Fruit fly (Drosophila melanogaster) whole organism, embryonic: ENCODE measurements around the gene DPCoAC.
A peak's percentile ranks its signal among the peaks of the same experiment; 100 is the strongest.

Experiments used
- Adf1 ChIP-seq: fragments of 200-800 bp; sonication (Bioruptor generic); IDR thresholded peaks from 2 replicates; pipeline ENCODE4 v1.3.6; 2022; ENCODE audit warnings: missing biosample characterization, missing genetic modification characterization
- B-H2 ChIP-seq: fragments of 200-800 bp; sonication (Bioruptor generic); optimal IDR thresholded peaks from 2 replicates; lab custom pipeline; 2018; ENCODE audit warnings: missing biosample characterization, mild to moderate bottlenecking, missing genetic modification characterization
- Bdp1 ChIP-seq: fragments of 200-800 bp; sonication (Bioruptor generic); optimal IDR thresholded peaks from 3 replicates; lab custom pipeline; 2016; ENCODE audit warnings: missing biosample characterization, missing genetic modification characterization
- CG10654 ChIP-seq: fragments of 200-800 bp; sonication (Bioruptor generic); optimal IDR thresholded peaks from 2 replicates; lab custom pipeline; 2016; ENCODE audit warnings: missing biosample characterization, missing genetic modification characterization
- CG11456 ChIP-seq: fragments of 200-800 bp; sonication (Bioruptor generic); IDR thresholded peaks from 3 replicates; pipeline ENCODE4 v1.3.6; 2022; ENCODE audit warnings: missing biosample characterization, missing genetic modification characterization
- CG13624 ChIP-seq: fragments of 200-800 bp; sonication (Bioruptor generic); optimal IDR thresholded peaks from 2 replicates; lab custom pipeline; 2016; ENCODE audit warnings: missing biosample characterization, missing genetic modification characterization
- CG13775 ChIP-seq: fragments of 200-800 bp; sonication (Bioruptor generic); optimal IDR thresholded peaks from 3 replicates; lab custom pipeline; 2017; ENCODE audit warnings: missing biosample characterization, mild to moderate bottlenecking, missing genetic modification characterization
- CG14710 ChIP-seq: fragments of 200-800 bp; sonication (Bioruptor generic); optimal IDR thresholded peaks from 3 replicates; lab custom pipeline; 2019; ENCODE audit warnings: missing biosample characterization, mild to moderate bottlenecking, missing genetic modification characterization, moderate library complexity
- CG1602 ChIP-seq: fragments of 200-800 bp; sonication (Bioruptor generic); optimal IDR thresholded peaks from 3 replicates; lab custom pipeline; 2016; ENCODE audit warnings: missing biosample characterization, missing genetic modification characterization
- CG17359 ChIP-seq: fragments of 200-800 bp; sonication (Bioruptor generic); optimal IDR thresholded peaks from 3 replicates; lab custom pipeline; 2018; ENCODE audit warnings: missing biosample characterization, mild to moderate bottlenecking, missing genetic modification characterization, moderate library complexity
- CG17568 ChIP-seq: fragments of 200-800 bp; sonication (Bioruptor generic); optimal IDR thresholded peaks from 2 replicates; lab custom pipeline; 2018; ENCODE audit warnings: missing biosample characterization, mild to moderate bottlenecking, missing genetic modification characterization, moderate library complexity
- CG17802 ChIP-seq: fragments of 200-800 bp; sonication (Bioruptor generic); optimal IDR thresholded peaks from 2 replicates; lab custom pipeline; 2018; ENCODE audit warnings: missing biosample characterization, mild to moderate bottlenecking, missing genetic modification characterization, moderate library complexity
- CG18262 ChIP-seq: fragments of 200-800 bp; optimal IDR thresholded peaks from 3 replicates; lab custom pipeline; 2019; ENCODE audit warnings: missing biosample characterization, mild to moderate bottlenecking, missing genetic modification characterization, moderate library complexity
- CG18619 ChIP-seq: fragments of 200-800 bp; sonication (Bioruptor generic); optimal IDR thresholded peaks from 3 replicates; lab custom pipeline; 2017; ENCODE audit warnings: missing biosample characterization, mild to moderate bottlenecking, missing genetic modification characterization
- CG18764 ChIP-seq: fragments of 200-800 bp; sonication (Bioruptor generic); optimal IDR thresholded peaks from 3 replicates; lab custom pipeline; 2016; ENCODE audit warnings: missing biosample characterization, missing genetic modification characterization
- CG2116 ChIP-seq: fragments of 200-800 bp; sonication (Bioruptor generic); optimal IDR thresholded peaks from 3 replicates; lab custom pipeline; 2018; ENCODE audit warnings: missing biosample characterization, mild to moderate bottlenecking, missing genetic modification characterization
- CG31388 ChIP-seq: fragments of 200-800 bp; sonication (Bioruptor generic); optimal IDR thresholded peaks from 2 replicates; lab custom pipeline; 2016; ENCODE audit warnings: missing biosample characterization, missing genetic modification characterization
- CG6854 ChIP-seq: fragments of 200-800 bp; sonication (Bioruptor generic); optimal IDR thresholded peaks from 3 replicates; lab custom pipeline; 2017; ENCODE audit warnings: missing biosample characterization, mild to moderate bottlenecking, missing genetic modification characterization
- CG7271 ChIP-seq: fragments of 200-800 bp; sonication (Bioruptor generic); optimal IDR thresholded peaks from 2 replicates; lab custom pipeline; 2018; ENCODE audit warnings: missing biosample characterization, mild to moderate bottlenecking, missing genetic modification characterization, moderate library complexity
- CG7987 ChIP-seq: fragments of 200-800 bp; sonication (Bioruptor generic); optimal IDR thresholded peaks from 2 replicates; lab custom pipeline; 2018; ENCODE audit warnings: missing biosample characterization, mild to moderate bottlenecking, missing genetic modification characterization, moderate library complexity
- CG9876 ChIP-seq: fragments of 200-800 bp; sonication (Bioruptor generic); optimal IDR thresholded peaks from 2 replicates; lab custom pipeline; 2016; ENCODE audit warnings: missing biosample characterization, missing genetic modification characterization
- CkIIα-i1 ChIP-seq: fragments of 200-800 bp; sonication (Bioruptor generic); IDR thresholded peaks from 2 replicates; pipeline ENCODE4 v1.3.6; 2022; ENCODE audit warnings: missing biosample characterization, missing genetic modification characterization
- Dek ChIP-seq: fragments of 200-800 bp; sonication (Bioruptor generic); optimal IDR thresholded peaks from 3 replicates; lab custom pipeline; 2019; ENCODE audit warnings: missing biosample characterization, mild to moderate bottlenecking, missing genetic modification characterization, moderate library complexity
- Doc3 ChIP-seq: fragments of 200-800 bp; sonication (Bioruptor generic); IDR thresholded peaks from 3 replicates; pipeline ENCODE4 v1.3.6; 2022; ENCODE audit warnings: missing biosample characterization, missing genetic modification characterization; ENCODE audit not compliant: partially characterized antibody
- Hey ChIP-seq: fragments of 200-800 bp; sonication (Bioruptor generic); optimal IDR thresholded peaks from 3 replicates; lab custom pipeline; 2018; ENCODE audit warnings: missing biosample characterization, mild to moderate bottlenecking, missing genetic modification characterization
- Hmr ChIP-seq: fragments of 200-800 bp; sonication (Bioruptor generic); optimal IDR thresholded peaks from 3 replicates; lab custom pipeline; 2017; ENCODE audit warnings: mild to moderate bottlenecking, missing biosample characterization, missing genetic modification reagents, missing genetic modification characterization
- Hr3 ChIP-seq: fragments of 200-800 bp; sonication (Bioruptor generic); optimal IDR thresholded peaks from 3 replicates; lab custom pipeline; 2016; ENCODE audit warnings: missing biosample characterization, missing genetic modification characterization
- Lpt ChIP-seq: fragments of >200 bp; optimal IDR thresholded peaks from 2 replicates; lab custom pipeline; 2018; ENCODE audit warnings: missing biosample characterization, missing genetic modification characterization
- NK7.1 ChIP-seq: fragments of 200-800 bp; sonication (Bioruptor generic); optimal IDR thresholded peaks from 3 replicates; lab custom pipeline; 2016; ENCODE audit warnings: missing biosample characterization, missing genetic modification characterization
- Oaz ChIP-seq: fragments of 200-800 bp; sonication (Bioruptor generic); IDR thresholded peaks from 2 replicates; pipeline ENCODE4 v1.3.6; 2022; ENCODE audit warnings: missing biosample characterization, missing genetic modification characterization
- Optix ChIP-seq: fragments of 200-800 bp; sonication (Bioruptor generic); IDR thresholded peaks from 3 replicates; pipeline ENCODE4 v1.3.6; 2022; ENCODE audit warnings: missing biosample characterization, missing genetic modification characterization
- Pdp1 ChIP-seq, 2 experiments: fragments of 200-800 bp; sonication (Bioruptor generic); optimal IDR thresholded peaks; 3 replicates each; lab custom pipeline; 2016; ENCODE audit warnings: missing biosample characterization in 2 of 2, missing genetic modification characterization in 2 of 2, mild to moderate bottlenecking in 1 of 2, moderate library complexity in 1 of 2
- YL-1 ChIP-seq: fragments of 200-800 bp; sonication (Bioruptor generic); optimal IDR thresholded peaks from 3 replicates; lab custom pipeline; 2017; ENCODE audit warnings: missing biosample characterization, mild to moderate bottlenecking, missing genetic modification characterization
- ap ChIP-seq: fragments of 200-800 bp; sonication (Bioruptor generic); IDR thresholded peaks from 2 replicates; pipeline ENCODE4 v1.3.6; 2022; ENCODE audit warnings: missing biosample characterization, missing genetic modification characterization
- br ChIP-seq: fragments of >200 bp; optimal IDR thresholded peaks from 2 replicates; lab custom pipeline; 2017
- crol ChIP-seq: fragments of 200-800 bp; sonication (Bioruptor generic); IDR thresholded peaks from 2 replicates; pipeline ENCODE4 v1.3.6; 2022; ENCODE audit warnings: missing biosample characterization, missing genetic modification characterization
- dimm ChIP-seq: fragments of 200-800 bp; sonication (Bioruptor generic); IDR thresholded peaks from 2 replicates; pipeline ENCODE4 v1.3.6; 2022; ENCODE audit warnings: missing biosample characterization, missing genetic modification characterization
- dm ChIP-seq: fragments of 200-800 bp; sonication (Bioruptor generic); optimal IDR thresholded peaks from 3 replicates; lab custom pipeline; 2016; ENCODE audit warnings: missing biosample characterization, missing genetic modification characterization
- grn ChIP-seq: fragments of 200-800 bp; sonication (Bioruptor generic); optimal IDR thresholded peaks from 3 replicates; lab custom pipeline; 2017; ENCODE audit warnings: missing biosample characterization, missing genetic modification characterization
- her ChIP-seq: fragments of 200-800 bp; sonication (Bioruptor generic); optimal IDR thresholded peaks from 2 replicates; lab custom pipeline; 2016; ENCODE audit warnings: missing biosample characterization, missing genetic modification characterization
- insv ChIP-seq, 2 experiments: fragments of 200-800 bp; sonication (Bioruptor generic); optimal IDR thresholded peaks; 3 replicates each; lab custom pipeline; 2016 to 2018; ENCODE audit warnings: missing biosample characterization in 2 of 2, missing genetic modification characterization in 2 of 2
- jing ChIP-seq: fragments of 200-800 bp; sonication (Bioruptor generic); optimal IDR thresholded peaks from 2 replicates; lab custom pipeline; 2018; ENCODE audit warnings: missing biosample characterization, mild to moderate bottlenecking, missing genetic modification characterization
- mam ChIP-seq: fragments of 200-800 bp; sonication (Bioruptor generic); optimal IDR thresholded peaks from 3 replicates; lab custom pipeline; 2016; ENCODE audit warnings: missing biosample characterization, missing genetic modification characterization
- mirr ChIP-seq: fragments of 200-800 bp; sonication (Bioruptor generic); optimal IDR thresholded peaks from 3 replicates; lab custom pipeline; 2018; ENCODE audit warnings: missing biosample characterization, mild to moderate bottlenecking, missing genetic modification characterization
- prd ChIP-seq, 3 experiments: fragments of >200 bp in 2 of 3; fragments of 200-800 bp in 1 of 3; sonication (Bioruptor generic) in 1 of 3; optimal IDR thresholded peaks in 2 of 3; IDR thresholded peaks in 1 of 3; 2 replicates in 2 of 3; 3 replicates in 1 of 3; pipeline versions ENCODE4 v1.3.6 to Lab custom; 2017 to 2022; ENCODE audit warnings: missing biosample characterization in 1 of 3, missing genetic modification characterization in 1 of 3
- rib ChIP-seq: fragments of 200-800 bp; sonication (Bioruptor generic); IDR thresholded peaks from 2 replicates; pipeline ENCODE4 v1.3.6; 2022; ENCODE audit warnings: missing biosample characterization, missing genetic modification characterization
- slp2 ChIP-seq: fragments of 200-800 bp; sonication (Bioruptor generic); optimal IDR thresholded peaks from 2 replicates; lab custom pipeline; 2016; ENCODE audit warnings: missing biosample characterization, missing genetic modification characterization
- ssp ChIP-seq: fragments of 200-800 bp; sonication (Bioruptor generic); IDR thresholded peaks from 2 replicates; pipeline ENCODE4 v1.3.6; 2022; ENCODE audit warnings: missing biosample characterization, missing genetic modification characterization
- tap ChIP-seq: fragments of 200-800 bp; optimal IDR thresholded peaks from 3 replicates; lab custom pipeline; 2019; ENCODE audit warnings: missing biosample characterization, mild to moderate bottlenecking, missing genetic modification characterization, moderate library complexity
- vvl ChIP-seq: fragments of 200-800 bp; sonication (Bioruptor generic); IDR thresholded peaks from 2 replicates; pipeline ENCODE4 v1.3.6; 2022; ENCODE audit warnings: missing biosample characterization, missing genetic modification characterization

The DPCoAC gene

DNA sequence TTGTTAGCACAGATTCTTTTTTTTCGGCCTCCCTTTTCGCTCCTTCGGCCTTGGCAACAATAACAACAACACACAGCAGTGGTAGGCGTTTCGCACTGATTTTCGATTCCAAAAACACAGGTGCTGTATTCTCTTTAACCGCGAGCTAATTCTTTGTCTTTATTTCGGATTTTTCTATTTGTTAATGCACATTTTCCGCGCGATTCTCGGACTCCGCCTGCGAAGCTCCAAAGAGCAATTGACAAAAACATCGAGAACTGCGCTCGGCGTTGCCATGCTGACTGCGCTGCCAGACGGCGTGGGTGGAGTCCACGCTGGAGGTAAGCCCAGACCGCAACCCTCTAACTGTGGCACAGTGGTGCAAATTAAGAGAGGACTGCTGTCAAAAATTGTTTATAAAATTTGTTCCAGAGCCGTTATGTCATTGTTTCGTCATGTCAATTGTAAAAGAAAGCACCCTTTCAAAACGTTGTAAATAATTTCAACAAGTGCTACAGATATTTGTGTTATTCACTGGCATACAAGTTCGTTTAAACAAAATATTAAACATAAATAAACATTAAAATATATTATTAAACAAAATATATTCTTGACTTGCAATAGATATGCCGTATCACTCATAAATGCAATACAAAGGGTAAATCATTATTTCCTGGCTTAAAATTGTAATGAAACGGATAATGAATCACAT, at the start of gene DPCoAC, which contains the start of gene CG5180 (continued):
- TF ChIP-seq B-H2 (GFP tag; lab: Kevin White, UChicago) (peak; percentile 54), mirr (GFP tag; lab: Kevin White, UChicago) (peak; percentile 50), CG11456 (peak; percentile 89), ap (GFP tag; lab: Robert Waterston, UW) (peak; percentile 41; the same call in 1 of the 2 replicates), ssp (GFP tag; lab: Robert Waterston, UW) (peak; percentile 51), tap (tag; lab: Kevin White, UChicago) (peak; percentile 34), Adf1 (GFP tag; lab: Robert Waterston, UW) (peak; percentile 83), dm (GFP tag; lab: Kevin White, UChicago) (peak; percentile 67), CG6854 (GFP tag; lab: Kevin White, UChicago) (peak; percentile 57), CG17359 (tag; lab: Kevin White, UChicago) (peak; percentile 56), CG13624 (GFP tag; lab: Kevin White, UChicago) (peak; percentile 41), crol (GFP tag; lab: Robert Waterston, UW) (no peak), dimm (GFP tag; lab: Robert Waterston, UW) (0 out of 2 replicates have a peak, but pooled peaks have one; percentile 19), br (lab: Kevin White, UChicago) (no peak), CG17568 (GFP tag; lab: Kevin White, UChicago) (peak; percentile 6), CG13775 (GFP tag; lab: Kevin White, UChicago) (peak; percentile 58), grn (GFP tag; lab: Kevin White, UChicago) (no peak), CG14710 (tag; lab: Kevin White, UChicago) (peak; percentile 53), Lpt (no peak), CG10654 (GFP tag; lab: Kevin White, UChicago) (peak; percentile 63), Oaz (GFP tag; lab: Robert Waterston, UW) (peak; percentile 54; the same call in 1 of the 2 replicates), CkIIα-i1 (GFP tag; lab: Robert Waterston, UW) (no peak), prd (optimal IDR thresholded peaks at IDR 0.05; lab: Kevin White, UChicago) (no peak), prd (GFP tag; IDR thresholded peaks at IDR 0.05; lab: Robert Waterston, UW) (peak; percentile 86), NK7.1 (no peak), Hey (tag; lab: Kevin White, UChicago) (no peak), vvl (peak; percentile 80; the same call in 1 of the 2 replicates), Pdp1 (GFP tag; optimal IDR thresholded peaks at IDR 0.05; lab: Kevin White, UChicago) (peak; percentile 58 to 59), rib (GFP tag; lab: Robert Waterston, UW) (peak; percentile 74), CG7987 (GFP tag; lab: Kevin White, UChicago) (peak; percentile 53), Doc3 (no peak), Bdp1 (no peak), Optix (GFP tag; lab: Robert Waterston, UW) (peak; percentile 52; the same call in 1 of the 3 replicates), CG1602 (GFP tag; lab: Kevin White, UChicago) (peak; percentile 55), mam (GFP tag; lab: Kevin White, UChicago) (peak; percentile 87), CG18619 (GFP tag; lab: Kevin White, UChicago) (peak; percentile 33), jing (GFP tag; lab: Kevin White, UChicago) (no peak), YL-1 (GFP tag; lab: Kevin White, UChicago) (no peak), CG31388 (peak; percentile 30), her (peak; percentile 51), CG7271 (no peak), slp2 (peak; percentile 56), Dek (tag; lab: Kevin White, UChicago) (peak; percentile 61), CG2116 (GFP tag; lab: Kevin White, UChicago) (peak; percentile 54), CG17802 (tag; lab: Kevin White, UChicago) (peak; percentile 5), CG9876 (peak; percentile 85), CG18262 (tag; lab: Kevin White, UChicago) (peak; percentile 59), CG18764 (GFP tag; lab: Kevin White, UChicago) (peak; percentile 52), Hmr (GFP tag; lab: Kevin White, UChicago) (peak; percentile 69), insv (GFP tag; optimal IDR thresholded peaks at IDR 0.05; lab: Kevin White, UChicago) (no peak), Hr3 (peak; percentile 61)
